Fruit fly (Drosophila melanogaster) whole organism, embryonic: Measurements from ENCODE around the gene CG14194.

Experiments
- Abd-B ChIP-seq: fragments of 200-800 bp; sonication (Bioruptor generic); optimal IDR thresholded peaks from 2 replicates; lab custom pipeline; 2018; ENCODE audit warnings: missing biosample characterization, mild to moderate bottlenecking, missing genetic modification characterization, moderate library complexity
- Aef1 ChIP-seq: fragments of 200-800 bp; sonication (Bioruptor generic); IDR thresholded peaks from 3 replicates; pipeline ENCODE4 v1.3.6; 2022; ENCODE audit warnings: missing biosample characterization, missing genetic modification characterization
- Atf6 ChIP-seq: fragments of 200-800 bp; sonication (Bioruptor generic); IDR thresholded peaks from 2 replicates; pipeline ENCODE4 v1.3.6; 2022; ENCODE audit warnings: missing biosample characterization, missing genetic modification characterization
- B-H2 ChIP-seq: fragments of 200-800 bp; sonication (Bioruptor generic); optimal IDR thresholded peaks from 2 replicates; lab custom pipeline; 2018; ENCODE audit warnings: missing biosample characterization, mild to moderate bottlenecking, missing genetic modification characterization
- BEAF-32 ChIP-seq: fragments of 200-800 bp; sonication (Bioruptor generic); optimal IDR thresholded peaks from 3 replicates; lab custom pipeline; 2017; ENCODE audit warnings: missing biosample characterization, missing genetic modification characterization, mild to moderate bottlenecking, moderate library complexity, missing genetic modification reagents
- CG12299 ChIP-seq: fragments of 200-800 bp; sonication (Bioruptor generic); optimal IDR thresholded peaks from 2 replicates; lab custom pipeline; 2018; ENCODE audit warnings: missing biosample characterization, mild to moderate bottlenecking, missing genetic modification characterization
- CG14050 ChIP-seq: fragments of 200-800 bp; sonication (Bioruptor generic); IDR thresholded peaks from 3 replicates; pipeline ENCODE4 v1.3.6; 2022; ENCODE audit warnings: missing biosample characterization, missing genetic modification characterization
- CG14860 ChIP-seq: fragments of 200-800 bp; sonication (Bioruptor generic); IDR thresholded peaks from 3 replicates; pipeline ENCODE4 v1.3.6; 2022; ENCODE audit warnings: missing biosample characterization, missing genetic modification characterization; ENCODE audit not compliant: partially characterized antibody
- CG14965 ChIP-seq: fragments of 200-800 bp; sonication (Bioruptor generic); optimal IDR thresholded peaks from 2 replicates; lab custom pipeline; 2016; ENCODE audit warnings: missing biosample characterization, missing genetic modification characterization, borderline replicate concordance
- CG1602 ChIP-seq: fragments of 200-800 bp; sonication (Bioruptor generic); optimal IDR thresholded peaks from 3 replicates; lab custom pipeline; 2016; ENCODE audit warnings: missing biosample characterization, missing genetic modification characterization
- CG17361 ChIP-seq: fragments of 200-800 bp; sonication (Bioruptor generic); IDR thresholded peaks from 3 replicates; pipeline ENCODE4 v1.3.6; 2022; ENCODE audit warnings: missing biosample characterization, missing genetic modification characterization
- CG2712 ChIP-seq: fragments of 200-800 bp; optimal IDR thresholded peaks from 3 replicates; lab custom pipeline; 2019; ENCODE audit warnings: missing biosample characterization, mild to moderate bottlenecking, missing genetic modification characterization, moderate library complexity
- CG32767 ChIP-seq: fragments of 200-800 bp; sonication (Bioruptor generic); IDR thresholded peaks from 2 replicates; pipeline ENCODE4 v1.3.6; 2022; ENCODE audit warnings: missing biosample characterization, missing genetic modification characterization
- CG3281 ChIP-seq: fragments of 200-800 bp; sonication (Bioruptor generic); optimal IDR thresholded peaks from 3 replicates; lab custom pipeline; 2017; ENCODE audit warnings: missing biosample characterization, mild to moderate bottlenecking, missing genetic modification characterization
- CG3995 ChIP-seq: fragments of 200-800 bp; sonication (Bioruptor generic); optimal IDR thresholded peaks from 3 replicates; lab custom pipeline; 2016; ENCODE audit warnings: missing biosample characterization, missing genetic modification characterization
- CG6272 ChIP-seq: fragments of 200-800 bp; sonication (Bioruptor generic); IDR thresholded peaks from 2 replicates; pipeline ENCODE4 v1.3.6; 2022; ENCODE audit warnings: missing biosample characterization, missing genetic modification characterization
- CG7372 ChIP-seq: fragments of 200-800 bp; sonication (Bioruptor generic); IDR thresholded peaks from 2 replicates; pipeline ENCODE4 v1.3.6; 2022; ENCODE audit warnings: missing biosample characterization, missing genetic modification characterization
- CG7556 ChIP-seq: fragments of 200-800 bp; sonication (Bioruptor generic); optimal IDR thresholded peaks from 2 replicates; lab custom pipeline; 2017; ENCODE audit warnings: missing biosample characterization, mild to moderate bottlenecking, missing genetic modification characterization
- CG8089 ChIP-seq: fragments of 200-800 bp; sonication (Bioruptor generic); optimal IDR thresholded peaks from 3 replicates; lab custom pipeline; 2016; ENCODE audit warnings: missing biosample characterization, missing genetic modification characterization
- Ets65A ChIP-seq: fragments of 200-800 bp; sonication (Bioruptor generic); peaks from one replicate; lab custom pipeline; 2016; ENCODE audit warnings: missing biosample characterization, missing genetic modification characterization
- H2.0 ChIP-seq: fragments of 200-800 bp; sonication (Bioruptor generic); IDR thresholded peaks from 2 replicates; pipeline ENCODE4 v1.3.6; 2022; ENCODE audit warnings: missing biosample characterization, missing genetic modification characterization
- HLH3B ChIP-seq: fragments of 200-800 bp; sonication (Bioruptor generic); IDR thresholded peaks from 2 replicates; pipeline ENCODE4 v1.3.6; 2022; ENCODE audit warnings: missing biosample characterization, missing genetic modification characterization
- Hey ChIP-seq: fragments of 200-800 bp; sonication (Bioruptor generic); optimal IDR thresholded peaks from 3 replicates; lab custom pipeline; 2018; ENCODE audit warnings: missing biosample characterization, mild to moderate bottlenecking, missing genetic modification characterization
- HmgD ChIP-seq: fragments of 200-800 bp; sonication (Bioruptor generic); optimal IDR thresholded peaks from 3 replicates; lab custom pipeline; 2016; ENCODE audit warnings: missing biosample characterization, missing genetic modification characterization
- Lpt ChIP-seq: fragments of >200 bp; optimal IDR thresholded peaks from 2 replicates; lab custom pipeline; 2018; ENCODE audit warnings: missing biosample characterization, missing genetic modification characterization
- MTF-1 ChIP-seq: fragments of 200-800 bp; sonication (Bioruptor generic); optimal IDR thresholded peaks from 2 replicates; lab custom pipeline; 2018; ENCODE audit warnings: missing biosample characterization, mild to moderate bottlenecking, missing genetic modification characterization, borderline replicate concordance
- Side ChIP-seq: fragments of 200-800 bp; sonication (Bioruptor generic); optimal IDR thresholded peaks from 2 replicates; lab custom pipeline; 2016; ENCODE audit warnings: missing biosample characterization, missing genetic modification characterization
- Sox100B ChIP-seq: fragments of 200-800 bp; sonication (Bioruptor generic); optimal IDR thresholded peaks from 3 replicates; lab custom pipeline; 2018; ENCODE audit warnings: missing biosample characterization, mild to moderate bottlenecking, missing genetic modification characterization
- Sry-β ChIP-seq: fragments of 200-800 bp; sonication (Bioruptor generic); optimal IDR thresholded peaks from 2 replicates; lab custom pipeline; 2018; ENCODE audit warnings: missing biosample characterization, mild to moderate bottlenecking, missing genetic modification characterization, moderate library complexity
- TFAM ChIP-seq: fragments of 200-800 bp; sonication (Bioruptor generic); optimal IDR thresholded peaks from 2 replicates; lab custom pipeline; 2017; ENCODE audit warnings: missing biosample characterization, missing genetic modification characterization, inconsistent platforms
- ara ChIP-seq: fragments of 200-800 bp; sonication (Bioruptor generic); IDR thresholded peaks from 2 replicates; pipeline ENCODE4 v1.3.6; 2022; ENCODE audit warnings: missing biosample characterization, missing genetic modification characterization
- emc ChIP-seq: fragments of 200-800 bp; sonication (Bioruptor generic); optimal IDR thresholded peaks from 2 replicates; lab custom pipeline; 2016; ENCODE audit warnings: missing biosample characterization, missing genetic modification characterization
- ewg ChIP-seq: fragments of 200-800 bp; sonication (Bioruptor generic); optimal IDR thresholded peaks from 3 replicates; lab custom pipeline; 2017; ENCODE audit warnings: mild to moderate bottlenecking, missing biosample characterization, missing genetic modification reagents, missing genetic modification characterization
- ftz-f1 ChIP-seq: fragments of 200-800 bp; sonication (Bioruptor generic); optimal IDR thresholded peaks from 2 replicates; lab custom pipeline; 2016; ENCODE audit warnings: missing biosample characterization, missing genetic modification characterization
- gem ChIP-seq: fragments of 200-800 bp; sonication (Bioruptor generic); optimal IDR thresholded peaks from 2 replicates; lab custom pipeline; 2019; ENCODE audit warnings: missing biosample characterization, mild to moderate bottlenecking, missing genetic modification characterization, moderate library complexity
- gfzf ChIP-seq: fragments of 200-800 bp; sonication (Bioruptor generic); optimal IDR thresholded peaks from 2 replicates; lab custom pipeline; 2016; ENCODE audit warnings: missing biosample characterization, mild to moderate bottlenecking, missing genetic modification characterization, moderate library complexity
- grau ChIP-seq: fragments of 200-800 bp; optimal IDR thresholded peaks from 3 replicates; lab custom pipeline; 2019; ENCODE audit warnings: missing biosample characterization, mild to moderate bottlenecking, missing genetic modification characterization, moderate library complexity
- gro ChIP-seq: fragments of 200-800 bp; sonication (Bioruptor generic); optimal IDR thresholded peaks from 2 replicates; lab custom pipeline; 2016; ENCODE audit warnings: missing biosample characterization, missing genetic modification characterization
- hth ChIP-seq: fragments of >200 bp; optimal IDR thresholded peaks from 2 replicates; lab custom pipeline; 2017; ENCODE audit warnings: inconsistent platforms
- insv ChIP-seq, 2 experiments: fragments of 200-800 bp; sonication (Bioruptor generic); optimal IDR thresholded peaks; 3 replicates each; lab custom pipeline; 2016 to 2018; ENCODE audit warnings: missing biosample characterization in 2 of 2, missing genetic modification characterization in 2 of 2
- jigr1 ChIP-seq: fragments of 200-800 bp; sonication (Bioruptor generic); IDR thresholded peaks from 3 replicates; pipeline ENCODE4 v1.3.6; 2022; ENCODE audit warnings: missing biosample characterization, missing genetic modification characterization
- maf-S ChIP-seq: fragments of 200-800 bp; sonication (Bioruptor generic); optimal IDR thresholded peaks from 2 replicates; lab custom pipeline; 2016; ENCODE audit warnings: missing biosample characterization, missing genetic modification characterization
- org-1 ChIP-seq: fragments of 200-800 bp; sonication (Bioruptor generic); optimal IDR thresholded peaks from 2 replicates; lab custom pipeline; 2017; ENCODE audit warnings: missing biosample characterization, missing genetic modification characterization
- p53 ChIP-seq: fragments of 200-800 bp; sonication (Bioruptor generic); optimal IDR thresholded peaks from 2 replicates; lab custom pipeline; 2016; ENCODE audit warnings: missing biosample characterization, missing genetic modification characterization
- pb ChIP-seq: fragments of 200-800 bp; sonication (Bioruptor generic); optimal IDR thresholded peaks from 3 replicates; lab custom pipeline; 2016; ENCODE audit warnings: missing biosample characterization, missing genetic modification characterization
- sna ChIP-seq: fragments of 200-800 bp; sonication (Bioruptor generic); IDR thresholded peaks from 2 replicates; pipeline ENCODE4 v1.3.6; 2022; ENCODE audit warnings: missing biosample characterization, missing genetic modification characterization; ENCODE audit not compliant: partially characterized antibody
- tgo ChIP-seq: fragments of 200-800 bp; sonication (Bioruptor generic); IDR thresholded peaks from 3 replicates; pipeline ENCODE4 v1.3.6; 2022; ENCODE audit warnings: missing biosample characterization, missing genetic modification characterization
- tio ChIP-seq: fragments of 200-800 bp; sonication (Bioruptor generic); optimal IDR thresholded peaks from 2 replicates; lab custom pipeline; 2017; ENCODE audit warnings: missing biosample characterization, missing genetic modification characterization, inconsistent platforms
- tup ChIP-seq: fragments of 200-800 bp; sonication (Bioruptor generic); optimal IDR thresholded peaks from 2 replicates; lab custom pipeline; 2016; ENCODE audit warnings: missing biosample characterization, mild to moderate bottlenecking, missing genetic modification characterization, moderate library complexity
- zf30C ChIP-seq: fragments of 200-800 bp; sonication (Bioruptor generic); optimal IDR thresholded peaks from 3 replicates; lab custom pipeline; 2018; ENCODE audit warnings: missing biosample characterization, mild to moderate bottlenecking, missing genetic modification characterization
- zfh1 ChIP-seq: fragments of 200-800 bp; sonication (Bioruptor generic); IDR thresholded peaks from 3 replicates; pipeline ENCODE4 v1.3.6; 2022; ENCODE audit warnings: missing biosample characterization, missing genetic modification characterization

The CG14194 gene

dm6 chrX:19167586-19168403 is 25.6 kb upstream of the CG14194 start:
- TF ChIP-seq CG1602 (GFP tag; lab: Kevin White, UChicago) (no peak), gem (no peak), Atf6 (GFP tag; lab: Robert Waterston, UW) (0 out of 2 replicates have a peak, but pooled peaks have one; percentile 18), ftz-f1 (GFP tag; lab: Kevin White, UChicago) (no peak), tup (GFP tag; lab: Kevin White, UChicago) (no peak), CG32767 (no peak), tgo (GFP tag; lab: Robert Waterston, UW) (0 out of 3 replicates have a peak, but pooled peaks have one; percentile 13), TFAM (GFP tag; lab: Kevin White, UChicago) (no peak), insv (GFP tag; optimal IDR thresholded peaks at IDR 0.05; lab: Kevin White, UChicago) (no peak), CG14965 (no peak), Sox100B (GFP tag; lab: Kevin White, UChicago) (no peak), ewg (GFP tag; lab: Kevin White, UChicago) (no peak), tio (GFP tag; lab: Kevin White, UChicago) (no peak), Side (GFP tag; lab: Kevin White, UChicago) (no peak), CG7372 (GFP tag; lab: Robert Waterston, UW) (no peak), CG6272 (GFP tag; lab: Robert Waterston, UW) (no peak), hth (lab: Kevin White, UChicago) (no peak), MTF-1 (GFP tag; lab: Kevin White, UChicago) (peak; percentile 0), gfzf (GFP tag; lab: Kevin White, UChicago) (no peak), pb (GFP tag; lab: Kevin White, UChicago) (peak; percentile 16), CG3995 (GFP tag; lab: Kevin White, UChicago) (no peak), CG7556 (GFP tag; lab: Kevin White, UChicago) (no peak), zf30C (GFP tag; lab: Kevin White, UChicago) (no peak), CG2712 (tag; lab: Kevin White, UChicago) (no peak), Abd-B (GFP tag; lab: Kevin White, UChicago) (no peak), BEAF-32 (GFP tag; lab: Kevin White, UChicago) (no peak), p53 (GFP tag; lab: Kevin White, UChicago) (no peak), sna (GFP tag; lab: Robert Waterston, UW) (no peak), jigr1 (GFP tag; lab: Robert Waterston, UW) (no peak), CG14860 (GFP tag; lab: Robert Waterston, UW) (no peak), Sry-β (GFP tag; lab: Kevin White, UChicago) (no peak), CG12299 (no peak), H2.0 (no peak), Lpt (GFP tag; lab: Kevin White, UChicago) (no peak), HmgD (GFP tag; lab: Kevin White, UChicago) (no peak), CG3281 (GFP tag; lab: Kevin White, UChicago) (no peak), emc (no peak), HLH3B (GFP tag; lab: Robert Waterston, UW) (no peak), org-1 (GFP tag; lab: Kevin White, UChicago) (no peak), Hey (tag; lab: Kevin White, UChicago) (no peak), maf-S (GFP tag; lab: Kevin White, UChicago) (no peak), CG8089 (GFP tag; lab: Kevin White, UChicago) (no peak), CG17361 (GFP tag; lab: Robert Waterston, UW) (no peak), B-H2 (no peak), zfh1 (GFP tag; lab: Robert Waterston, UW) (no peak), CG14050 (no peak), gro (GFP tag; lab: Kevin White, UChicago) (peak; percentile 40), Aef1 (no peak), ara (GFP tag; lab: Robert Waterston, UW) (no peak), Ets65A (no peak), grau (no peak)
